Worm (Caenorhabditis elegans): ENCODE data around the gene T06C12.9.

ce11 chrV:15858292-15858691, 27.6 kb downstream of the T06C12.9 start, which contains the start of gene srh-148:
- TF ChIP-seq nhr-11 (tag; optimal IDR thresholded peaks at IDR 0.05), result no peak
- no peak for TF ChIP-seq pqm-1 (tag; optimal IDR thresholded peaks at IDR 0.05)
- no peak for TF ChIP-seq fkh-10 (GFP tag; optimal IDR thresholded peaks at IDR 0.05)
- no peak for TF ChIP-seq npax-4 (tag; optimal IDR thresholded peaks at IDR 0.05)
- no peak for TF ChIP-seq C38D4.7 (GFP tag; optimal IDR thresholded peaks at IDR 0.05)
- TF ChIP-seq ceh-2 (tag; optimal IDR thresholded peaks at IDR 0.05), result no peak

Measured in whole organism, late embryonic.